Worm (Caenorhabditis elegans): ENCODE measurements around the gene H12D21.11.

Gene H12D21.11

ce11 chrV:14933450-14934218 lies 17.9 kb downstream of the H12D21.11 start:
- TF ChIP-seq ztf-26 (tag; optimal IDR thresholded peaks at IDR 0.05) (no peak), madf-6 (GFP tag; IDR thresholded peaks at IDR 0.05) (no peak), lin-35 (GFP tag; optimal IDR thresholded peaks at IDR 0.05) (no peak), lag-1 (GFP tag; IDR thresholded peaks at IDR 0.05) (no peak), rec-8 (tag; optimal IDR thresholded peaks at IDR 0.05) (no peak), aptf-3 (GFP tag; IDR thresholded peaks at IDR 0.05) (peak; percentile 57; the same call in 1 of the 2 replicates), F23B12.7 (tag; optimal IDR thresholded peaks at IDR 0.05; ENCODE audit: insufficient read depth) (no peak), nfyb-1 (GFP tag; IDR thresholded peaks at IDR 0.05) (0 out of 2 replicates have a peak, but pooled peaks have one; percentile 28), egrh-3 (GFP tag; IDR thresholded peaks at IDR 0.05) (peak; percentile 43; the same call in 1 of the 2 replicates), ztf-22 (GFP tag; optimal IDR thresholded peaks at IDR 0.05) (no peak), Y56A3A.18 (GFP tag; IDR thresholded peaks at IDR 0.05) (no peak), hmg-20 (GFP tag; IDR thresholded peaks at IDR 0.05) (0 out of 2 replicates have a peak, but pooled peaks have one; percentile 17)

- TF ChIP-seq C17E4.6 (GFP tag; IDR thresholded peaks at IDR 0.05): no peak
- no peak for TF ChIP-seq snpc-1.1 (tag; optimal IDR thresholded peaks at IDR 0.05; ENCODE audit: insufficient read depth)
- TF ChIP-seq sdz-38 (tag; optimal IDR thresholded peaks at IDR 0.05): no peak
- TF ChIP-seq K12H6.12 (tag; optimal IDR thresholded peaks at IDR 0.05): no peak
- TF ChIP-seq nhr-120 (GFP tag; IDR thresholded peaks at IDR 0.05): no peak
- no peak for TF ChIP-seq K11D2.4 (GFP tag; IDR thresholded peaks at IDR 0.05)
- no peak for TF ChIP-seq tbp1 (GFP tag; optimal IDR thresholded peaks at IDR 0.05)
- TF ChIP-seq nhr-27 (tag; optimal IDR thresholded peaks at IDR 0.05): no peak
- no peak for TF ChIP-seq hsf-1 (GFP tag; IDR thresholded peaks at IDR 0.05)
- no peak for TF ChIP-seq lsl-1 (GFP tag; optimal IDR thresholded peaks at IDR 0.05)
- no peak for TF ChIP-seq F55B11.4 (tag; optimal IDR thresholded peaks at IDR 0.05; ENCODE audit: borderline replicate concordance, insufficient read depth)
- no peak for TF ChIP-seq hlh-26 (GFP tag; conservative IDR thresholded peaks at IDR 0.05)
- TF ChIP-seq repo-1 (tag; optimal IDR thresholded peaks at IDR 0.05): no peak
- no peak for TF ChIP-seq lin-40 (tag; optimal IDR thresholded peaks at IDR 0.05)
- TF ChIP-seq attf-3 (GFP tag; conservative IDR thresholded peaks at IDR 0.05): no peak
Measured at ce11 chrV:14936587-14936986, 20.9 kb downstream of the H12D21.11 start, which contains the start of gene C30G7.2. TSS of gene C30G7.2 (plus strand) at chrV:14936887.

ce11 chrV:14942898-14943297 lies 27.2 kb downstream of the H12D21.11 start:
- no peak for TF ChIP-seq F23B12.7 (tag; optimal IDR thresholded peaks at IDR 0.05; ENCODE audit: insufficient read depth)
- TF ChIP-seq egl-44 (GFP tag; IDR thresholded peaks at IDR 0.05): no peak
- no peak for TF ChIP-seq B0035.1 (tag; optimal IDR thresholded peaks at IDR 0.05)
- no peak for TF ChIP-seq ekl-4 (GFP tag; IDR thresholded peaks at IDR 0.05)
- TF ChIP-seq madf-8 (GFP tag; conservative IDR thresholded peaks at IDR 0.05): no peak
- no peak for TF ChIP-seq F37B4.10 (GFP tag; IDR thresholded peaks at IDR 0.05)
- no peak for TF ChIP-seq nfya-1 (tag; optimal IDR thresholded peaks at IDR 0.05; ENCODE audit: borderline replicate concordance, insufficient read depth)
- no peak for TF ChIP-seq ceh-91 (GFP tag; IDR thresholded peaks at IDR 0.05)
- TF ChIP-seq ccch-3 (GFP tag; optimal IDR thresholded peaks at IDR 0.05): no peak
- TF ChIP-seq nhr-120 (GFP tag; IDR thresholded peaks at IDR 0.05): no peak
- TF ChIP-seq egrh-3 (GFP tag; IDR thresholded peaks at IDR 0.05): no peak
